Worm (Caenorhabditis elegans) whole organism, mixed stage, embryonic: ENCODE data around the gene unc-84.
A peak's percentile ranks its signal among the peaks of the same experiment; 100 is the strongest.

Source experiments
- ceh-39 ChIP-seq: fragments of 150-350 bp; optimal IDR thresholded peaks from 2 replicates; lab custom pipeline; 2014; ENCODE audit warnings: missing biosample characterization, missing genetic modification characterization
- drap-1 ChIP-seq: fragments of 200-800 bp; sonication (Bioruptor generic); optimal IDR thresholded peaks from 3 replicates; lab custom pipeline; 2018; ENCODE audit warnings: mild to moderate bottlenecking, missing genetic modification characterization, missing compliant biosample characterization
- hlh-1 ChIP-seq: fragments of 150-350 bp; optimal IDR thresholded peaks from 2 replicates; lab custom pipeline; 2014; ENCODE audit warnings: missing biosample characterization, missing genetic modification reagents, missing genetic modification characterization
- lin-13 ChIP-seq: fragments of 150-350 bp; optimal IDR thresholded peaks from 2 replicates; lab custom pipeline; 2014; ENCODE audit warnings: missing biosample characterization, missing genetic modification characterization
- mls-2 ChIP-seq: sonication (generic microtip); optimal IDR thresholded peaks from 2 replicates; lab custom pipeline; 2016; ENCODE audit warnings: mild to moderate bottlenecking, missing genetic modification characterization, moderate library complexity, missing compliant biosample characterization
- nhr-237 ChIP-seq: fragments of 150-350 bp; optimal IDR thresholded peaks from 2 replicates; lab custom pipeline; 2014; ENCODE audit warnings: missing biosample characterization, missing genetic modification characterization
- nhr-76 ChIP-seq: sonication (generic microtip); optimal IDR thresholded peaks from 2 replicates; lab custom pipeline; 2017; ENCODE audit warnings: missing biosample characterization, missing genetic modification characterization
- pha-4 ChIP-seq: fragments of 150-350 bp; optimal IDR thresholded peaks from 2 replicates; lab custom pipeline; 2018; ENCODE audit warnings: missing biosample characterization, missing genetic modification reagents, missing genetic modification characterization
- snpc-4 ChIP-seq: fragments of 150-350 bp; optimal IDR thresholded peaks from 2 replicates; lab custom pipeline; 2014; ENCODE audit warnings: missing biosample characterization, missing genetic modification characterization
- tbx-8 ChIP-seq: fragments of 200-800 bp; sonication (Bioruptor generic); optimal IDR thresholded peaks from 2 replicates; lab custom pipeline; 2018; ENCODE audit warnings: mild to moderate bottlenecking, missing genetic modification characterization, moderate library complexity, missing compliant biosample characterization
- unc-120 ChIP-seq: sonication (generic microtip); optimal IDR thresholded peaks from 2 replicates; lab custom pipeline; 2017; ENCODE audit warnings: missing genetic modification characterization, missing compliant biosample characterization; ENCODE audit not compliant: poor library complexity, severe bottlenecking
- unc-39 ChIP-seq: fragments of 150-350 bp; optimal IDR thresholded peaks from 2 replicates; lab custom pipeline; 2014; ENCODE audit warnings: missing biosample characterization, missing genetic modification characterization
- unc-62 ChIP-seq: fragments of 150-350 bp; optimal IDR thresholded peaks from 2 replicates; lab custom pipeline; 2014; ENCODE audit warnings: missing biosample characterization, missing genetic modification reagents, missing genetic modification characterization

The unc-84 gene

DNA sequence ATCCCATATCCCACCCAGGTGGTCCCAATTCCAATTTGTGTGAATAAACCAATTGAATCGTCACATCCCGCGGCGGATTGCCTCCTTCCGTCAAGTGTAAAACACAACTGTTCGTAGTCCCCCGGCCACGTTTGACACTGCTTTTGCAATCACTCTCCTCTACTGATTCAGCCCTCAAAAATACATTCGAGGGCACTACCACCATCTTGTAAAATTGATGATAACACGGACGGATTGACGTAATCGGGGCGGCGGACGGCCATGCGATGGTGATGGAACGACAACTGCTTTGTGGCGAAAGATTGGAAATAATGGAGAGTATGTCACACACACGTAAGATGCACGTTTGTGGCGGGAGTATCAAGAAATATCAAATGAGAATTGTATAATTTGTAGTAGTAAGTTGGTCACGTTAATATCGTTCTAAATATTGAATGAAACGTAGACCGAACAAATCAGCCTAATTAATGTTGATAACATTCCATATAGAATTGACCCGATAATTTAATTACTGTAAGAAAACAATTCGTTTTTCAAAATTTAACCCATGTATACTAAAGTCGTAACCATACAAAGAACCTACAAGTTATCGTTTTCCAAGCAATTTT, 53.9 kb downstream of the unc-84 start:
- TF ChIP-seq pha-4, result no peak
- TF ChIP-seq unc-39 (tag; lab: Kevin White, UChicago), result no peak
- no peak for TF ChIP-seq nhr-76 (tag; lab: Kevin White, UChicago)
- no peak for TF ChIP-seq nhr-237 (tag; lab: Kevin White, UChicago)
- TF ChIP-seq snpc-4 (tag; lab: Kevin White, UChicago), result no peak
- no peak for TF ChIP-seq lin-13 (tag; lab: Kevin White, UChicago)
- TF ChIP-seq drap-1 (GFP tag; lab: Kevin White, UChicago), result no peak
- TF ChIP-seq unc-62 (GFP tag; lab: Kevin White, UChicago), result peak; percentile 28
- no peak for TF ChIP-seq tbx-8
- peak; percentile 45 for TF ChIP-seq hlh-1 (tag; lab: Kevin White, UChicago)
- TF ChIP-seq mls-2 (tag; lab: Kevin White, UChicago), result no peak
- TF ChIP-seq ceh-39, result no peak
- TF ChIP-seq unc-120 (tag; lab: Kevin White, UChicago), result peak; percentile 84
- TF ChIP-seq, all 35 proteins: peak for 3
